Fruit fly (Drosophila melanogaster) whole organism, embryonic: ENCODE measurements around the gene NitFhit.
A peak's percentile ranks its signal among the peaks of the same experiment; 100 is the strongest.

Source experiments
- CG4617 ChIP-seq: fragments of 200-800 bp; sonication (Bioruptor generic); optimal IDR thresholded peaks from 3 replicates; lab custom pipeline; 2016; ENCODE audit warnings: missing biosample characterization, missing genetic modification characterization, borderline replicate concordance
- CG4820 ChIP-seq: fragments of 200-800 bp; sonication (Bioruptor generic); optimal IDR thresholded peaks from 3 replicates; lab custom pipeline; 2016; ENCODE audit warnings: missing biosample characterization, missing genetic modification characterization
- CG5180 ChIP-seq: fragments of 200-800 bp; sonication (Bioruptor generic); optimal IDR thresholded peaks from 3 replicates; lab custom pipeline; 2017; ENCODE audit warnings: missing biosample characterization, missing genetic modification characterization, mild to moderate bottlenecking, moderate library complexity, missing genetic modification reagents
- CG7745 ChIP-seq: fragments of 200-800 bp; sonication (Bioruptor generic); optimal IDR thresholded peaks from 2 replicates; lab custom pipeline; 2018; ENCODE audit warnings: missing biosample characterization, mild to moderate bottlenecking, missing genetic modification characterization, moderate library complexity
- Med ChIP-seq: fragments of 200-800 bp; sonication (Bioruptor generic); peaks from one replicate; lab custom pipeline; 2016; ENCODE audit warnings: missing biosample characterization, missing genetic modification characterization, mild to moderate bottlenecking, inconsistent platforms, moderate library complexity
- bbx ChIP-seq: fragments of 200-800 bp; sonication (Bioruptor generic); IDR thresholded peaks from 2 replicates; pipeline ENCODE4 v1.3.6; 2022; ENCODE audit warnings: missing biosample characterization, missing genetic modification characterization; ENCODE audit not compliant: partially characterized antibody
- gfzf ChIP-seq: fragments of 200-800 bp; sonication (Bioruptor generic); optimal IDR thresholded peaks from 2 replicates; lab custom pipeline; 2016; ENCODE audit warnings: missing biosample characterization, mild to moderate bottlenecking, missing genetic modification characterization, moderate library complexity
- pita ChIP-seq: fragments of 200-800 bp; sonication (Bioruptor generic); optimal IDR thresholded peaks from 2 replicates; lab custom pipeline; 2017; ENCODE audit warnings: missing biosample characterization, mild to moderate bottlenecking, missing genetic modification characterization

The NitFhit gene

DNA sequence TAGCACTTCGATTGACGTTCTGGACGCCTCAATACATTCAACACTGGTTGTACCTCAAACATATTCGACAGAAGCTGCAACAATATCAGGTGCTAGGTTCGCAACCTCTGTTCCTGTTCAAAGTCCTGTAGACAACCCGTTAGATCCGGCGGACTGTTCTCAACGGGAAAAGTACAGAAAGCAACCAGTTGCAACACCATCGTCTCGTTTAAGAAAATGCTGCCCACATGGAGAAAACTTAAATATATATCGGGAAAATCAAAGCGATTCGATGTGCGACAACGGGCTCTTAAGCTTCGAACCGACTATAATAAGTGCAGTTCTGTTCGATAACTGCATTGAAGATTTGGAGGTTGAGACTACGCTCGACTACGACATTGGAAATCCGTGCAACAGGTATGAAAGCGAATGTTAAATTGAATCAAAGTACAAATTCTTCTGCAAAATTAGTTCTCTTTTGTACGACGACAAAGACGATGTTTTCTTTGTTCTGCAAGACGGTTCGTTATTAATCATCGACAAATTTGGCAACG lies 44.8 kb downstream of the NitFhit start:
- TF ChIP-seq CG7745: no peak
- TF ChIP-seq CG5180: peak; percentile 97
- TF ChIP-seq pita (GFP tag; lab: Kevin White, UChicago): peak; percentile 12
- no peak for TF ChIP-seq CG4820
- TF ChIP-seq CG4617 (GFP tag; lab: Kevin White, UChicago): peak; percentile 6
- peak; percentile 20 for TF ChIP-seq Med (GFP tag; lab: Kevin White, UChicago)
- 0 out of 2 replicates have a peak, but pooled peaks have one; percentile 40 for TF ChIP-seq bbx
- TF ChIP-seq gfzf (GFP tag; lab: Kevin White, UChicago): peak; percentile 23
